Worm (Caenorhabditis elegans): ENCODE data around the gene trim-21.

DNA sequence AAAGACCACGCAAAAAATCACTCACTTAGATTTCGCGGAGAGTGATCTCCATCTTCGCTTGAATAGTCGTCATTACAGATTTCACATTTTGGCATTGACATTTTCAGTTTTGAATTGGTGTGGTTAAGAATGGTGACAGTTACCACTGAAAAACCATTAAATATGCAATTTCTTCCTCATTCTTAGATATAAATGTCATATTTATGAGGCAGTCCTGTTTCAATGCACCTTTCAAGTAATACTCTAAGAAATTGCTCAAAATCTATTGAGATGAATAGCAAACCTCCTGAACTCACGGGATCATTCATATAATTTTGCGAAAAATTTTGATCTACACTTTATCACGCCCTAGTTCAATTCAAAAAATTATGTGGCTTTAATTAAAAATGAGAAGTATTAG lies 20.6 kb downstream of the trim-21 start, which contains the start of gene K09F6.7:
- TF ChIP-seq attf-6 (GFP tag; IDR thresholded peaks at IDR 0.05) (no peak), nfya-1 (tag; optimal IDR thresholded peaks at IDR 0.05; ENCODE audit: borderline replicate concordance, insufficient read depth) (no peak), ceh-58 (GFP tag; IDR thresholded peaks at IDR 0.05) (no peak), F39B2.1 (GFP tag; IDR thresholded peaks at IDR 0.05) (no peak), sdz-38 (tag; optimal IDR thresholded peaks at IDR 0.05) (no peak), somi-1 (GFP tag; optimal IDR thresholded peaks at IDR 0.05) (no peak), T07F8.4 (tag; optimal IDR thresholded peaks at IDR 0.05) (no peak), zfh-2 (GFP tag; conservative IDR thresholded peaks at IDR 0.05) (no peak), rcor-1 (GFP tag; IDR thresholded peaks at IDR 0.05) (no peak), F37B4.10 (GFP tag; IDR thresholded peaks at IDR 0.05) (no peak)
